Worm (Caenorhabditis elegans) whole organism, midembryonic: ENCODE measurements around the gene C25E10.13.

Source experiments
- T22C8.4 ChIP-seq: fragments of 200-800 bp; sonication (Bioruptor generic); IDR thresholded peaks from 2 replicates; pipeline ENCODE4 v1.3.6; 2022; ENCODE audit warnings: missing genetic modification characterization, missing compliant biosample characterization
- cog-1 ChIP-seq: sonication (generic microtip); optimal IDR thresholded peaks from 2 replicates; lab custom pipeline; 2016; ENCODE audit warnings: missing genetic modification characterization, missing compliant biosample characterization
- flt-1 ChIP-seq: fragments of 200-800 bp; sonication (Bioruptor generic); IDR thresholded peaks from 2 replicates; pipeline ENCODE4 v1.3.6; 2022; ENCODE audit warnings: missing genetic modification characterization, missing compliant biosample characterization
- klf-2 ChIP-seq: fragments of 200-800 bp; sonication (Bioruptor generic); conservative IDR thresholded peaks from 2 replicates; pipeline ENCODE4 v1.3.6; 2022; ENCODE audit warnings: missing genetic modification reagents, missing genetic modification characterization, missing compliant biosample characterization
- med-1 ChIP-seq: sonication (generic microtip); optimal IDR thresholded peaks from 2 replicates; lab custom pipeline; 2017; ENCODE audit warnings: missing genetic modification characterization, mild to moderate bottlenecking, missing compliant biosample characterization, antibody characterized with exemption, missing genetic modification reagents; ENCODE audit not compliant: insufficient read depth
- ref-1 ChIP-seq: fragments of 200-800 bp; sonication (Bioruptor generic); conservative IDR thresholded peaks from 2 replicates; pipeline ENCODE4 v1.3.6; 2022; ENCODE audit warnings: missing genetic modification reagents, missing genetic modification characterization, missing compliant biosample characterization
- tab-1 ChIP-seq: fragments of 200-800 bp; sonication (Bioruptor generic); IDR thresholded peaks from 2 replicates; pipeline ENCODE4 v1.3.6; 2022; ENCODE audit warnings: missing genetic modification characterization, missing compliant biosample characterization
- ztf-23 ChIP-seq: fragments of 200-800 bp; sonication (Bioruptor generic); IDR thresholded peaks from 2 replicates; pipeline ENCODE4 v1.3.6; 2022; ENCODE audit warnings: missing genetic modification reagents, missing genetic modification characterization, missing compliant biosample characterization
- ztf-29 ChIP-seq: fragments of 200-800 bp; sonication (Bioruptor generic); IDR thresholded peaks from 2 replicates; pipeline ENCODE4 v1.3.6; 2022; ENCODE audit warnings: missing genetic modification reagents, missing genetic modification characterization, missing compliant biosample characterization

The C25E10.13 gene

DNA sequence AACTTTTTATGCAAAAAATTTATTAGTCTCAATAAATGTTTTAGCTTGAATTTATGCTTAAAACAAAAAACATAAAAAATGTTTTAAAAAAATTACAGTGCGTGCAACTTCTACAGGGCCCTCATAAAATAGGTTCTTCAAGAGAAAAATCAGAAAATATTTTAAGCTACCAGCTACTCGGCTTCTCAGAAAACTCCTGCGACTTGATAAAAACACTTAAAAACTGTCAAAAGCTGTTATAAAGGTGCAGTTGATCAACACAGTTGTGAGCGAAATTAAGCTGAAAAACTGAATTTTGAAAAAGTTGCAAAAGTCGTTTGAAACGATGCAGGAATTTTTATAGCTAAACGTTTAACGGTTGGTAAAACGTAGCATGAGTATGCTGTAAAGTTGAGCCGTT, 29.2 kb downstream of the C25E10.13 start:
- no peak for TF ChIP-seq tab-1 (GFP tag; lab: Robert Waterston, UW)
- TF ChIP-seq med-1 = no peak
- TF ChIP-seq flt-1 (GFP tag; lab: Robert Waterston, UW) = peak; percentile 42; the same call in 1 of the 2 replicates
- no peak for TF ChIP-seq cog-1
- TF ChIP-seq ztf-23 (GFP tag; lab: Robert Waterston, UW) = 0 out of 2 replicates have a peak, but pooled peaks have one; percentile 7
- no peak for TF ChIP-seq T22C8.4 (GFP tag; lab: Robert Waterston, UW)
- TF ChIP-seq klf-2 = no peak
- TF ChIP-seq ref-1 (GFP tag; lab: Robert Waterston, UW) = no peak
- no peak for TF ChIP-seq ztf-29 (GFP tag; lab: Robert Waterston, UW)

- 0 out of 2 replicates have a peak, but pooled peaks have one; percentile 8 for TF ChIP-seq tab-1 (GFP tag; lab: Robert Waterston, UW)
These were observed 31.6 kb downstream of the C25E10.13 start for ce11 chrV:9090824-9091798.

DNA sequence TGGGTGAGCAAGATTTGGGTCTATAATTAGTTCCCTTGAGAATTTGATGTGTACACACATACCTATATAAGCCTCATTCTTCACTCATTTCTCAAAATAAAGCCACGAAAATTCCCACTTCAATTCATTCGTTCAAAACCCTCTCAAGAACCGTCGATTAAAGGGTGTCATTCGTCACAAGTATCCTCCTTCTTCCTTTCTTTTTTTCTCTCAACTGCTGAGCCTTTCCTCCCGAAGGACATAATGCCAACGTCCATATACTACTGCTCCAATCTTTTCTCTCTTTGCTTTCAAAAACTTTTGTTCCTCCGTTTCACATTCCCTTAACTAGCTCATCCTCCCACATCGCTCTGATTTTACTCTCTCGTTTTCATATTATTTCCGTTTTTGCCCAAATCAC, 32.7 kb downstream of the C25E10.13 start, which contains the start of gene T27E4.1:
Gene T27E4.1 (plus strand): TSS at position 137 of the 400 bp plus-strand sequence.
- no peak for TF ChIP-seq ref-1 (GFP tag; lab: Robert Waterston, UW)
- no peak for TF ChIP-seq ztf-23 (GFP tag; lab: Robert Waterston, UW)
- no peak for TF ChIP-seq tab-1 (GFP tag; lab: Robert Waterston, UW)
- no peak for TF ChIP-seq klf-2
- no peak for TF ChIP-seq ztf-29 (GFP tag; lab: Robert Waterston, UW)
- no peak for TF ChIP-seq flt-1 (GFP tag; lab: Robert Waterston, UW)
- no peak for TF ChIP-seq T22C8.4 (GFP tag; lab: Robert Waterston, UW)
- no peak for TF ChIP-seq cog-1
- TF ChIP-seq med-1 = no peak

DNA sequence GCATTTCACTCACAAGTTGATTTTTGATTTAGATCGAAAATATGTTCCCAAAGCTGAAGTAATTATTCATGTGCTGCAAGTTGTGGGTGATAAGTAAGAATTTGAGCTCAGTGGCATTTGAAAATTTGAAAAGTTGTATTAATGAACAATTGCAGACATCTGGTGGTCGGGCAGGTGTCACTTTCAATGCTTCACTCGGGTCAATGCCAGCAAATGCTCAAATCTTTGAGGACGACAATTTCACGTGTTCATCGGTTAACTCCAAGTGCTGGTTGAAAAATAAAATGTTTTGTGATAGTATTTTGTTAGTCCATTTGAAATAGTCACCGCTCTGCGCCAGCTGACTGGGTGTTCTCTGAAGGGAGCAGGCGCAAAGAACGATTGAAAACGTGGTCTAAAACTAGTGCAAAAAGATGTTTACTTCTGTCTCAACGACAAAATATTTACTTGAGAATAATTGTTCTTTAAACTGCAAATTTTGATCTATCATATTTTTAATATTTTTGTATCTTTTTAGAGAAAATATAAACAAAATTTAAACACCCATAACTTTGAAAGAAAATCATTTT, 34.6 kb downstream of the C25E10.13 start:
- TF ChIP-seq ztf-29 (GFP tag; lab: Robert Waterston, UW) = no peak
- TF ChIP-seq ztf-23 (GFP tag; lab: Robert Waterston, UW) = no peak
- no peak for TF ChIP-seq flt-1 (GFP tag; lab: Robert Waterston, UW)

ce11 chrV:9094976-9095375, 35.5 kb downstream of the C25E10.13 start:
- TF ChIP-seq flt-1 (GFP tag; lab: Robert Waterston, UW) = no peak

DNA sequence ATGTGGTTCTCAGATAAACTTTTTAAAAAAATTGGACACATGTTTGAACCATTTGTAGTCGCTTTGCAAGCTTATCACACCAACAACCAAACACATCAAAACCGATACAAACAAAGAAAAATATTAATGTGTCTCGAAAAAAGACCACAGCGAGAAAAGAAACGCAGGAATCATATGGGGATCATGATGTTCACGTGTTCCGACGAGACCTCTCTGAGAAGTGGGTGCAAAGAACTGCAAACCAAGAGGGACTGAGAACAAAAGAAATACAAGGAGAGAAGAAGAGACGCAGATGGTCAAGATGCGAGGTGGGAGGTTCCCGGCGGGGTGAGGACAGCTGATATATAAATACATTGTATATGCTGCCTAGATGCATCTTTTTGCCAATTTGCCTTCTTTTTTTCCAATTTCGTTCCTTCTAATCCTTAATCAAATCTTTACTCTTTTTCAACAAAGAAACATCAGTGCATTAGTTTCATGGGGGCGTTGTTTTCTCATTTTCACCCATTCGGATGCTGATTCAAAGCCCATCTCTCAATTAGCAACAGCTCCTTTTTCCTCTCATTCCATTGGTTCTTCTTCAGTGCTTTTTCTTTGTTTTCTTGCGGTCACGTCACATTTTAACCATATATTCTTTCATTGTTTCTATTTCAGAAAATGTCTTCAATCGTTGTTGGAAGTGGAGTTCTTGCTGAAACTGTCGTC, 36.2 kb downstream of the C25E10.13 start, which contains the start of gene F21C10.10:
Gene F21C10.10 (plus strand): TSS at position 655 of the 705 bp plus-strand sequence.
- TF ChIP-seq ref-1 (GFP tag; lab: Robert Waterston, UW) = no peak
- no peak for TF ChIP-seq T22C8.4 (GFP tag; lab: Robert Waterston, UW)
- TF ChIP-seq ztf-23 (GFP tag; lab: Robert Waterston, UW) = no peak
- TF ChIP-seq ztf-29 (GFP tag; lab: Robert Waterston, UW) = no peak
- TF ChIP-seq flt-1 (GFP tag; lab: Robert Waterston, UW) = 0 out of 2 replicates have a peak, but pooled peaks have one; percentile 8
- TF ChIP-seq tab-1 (GFP tag; lab: Robert Waterston, UW) = no peak
- TF ChIP-seq cog-1 = peak; percentile 68
- no peak for TF ChIP-seq med-1

- no peak for TF ChIP-seq cog-1
These were observed 37.2 kb downstream of the C25E10.13 start for ce11 chrV:9096674-9097073.

- no peak for TF ChIP-seq ztf-23 (GFP tag; lab: Robert Waterston, UW)
- TF ChIP-seq tab-1 (GFP tag; lab: Robert Waterston, UW) = no peak
- no peak for TF ChIP-seq med-1
- TF ChIP-seq ref-1 (GFP tag; lab: Robert Waterston, UW) = no peak
These were observed 37.7 kb downstream of the C25E10.13 start for ce11 chrV:9097213-9097612.

- TF ChIP-seq ztf-23 (GFP tag; lab: Robert Waterston, UW) (no peak), med-1 (no peak), ref-1 (GFP tag; lab: Robert Waterston, UW) (no peak), flt-1 (GFP tag; lab: Robert Waterston, UW) (no peak)
These were observed 38.9 kb downstream of the C25E10.13 start, which contains the start of gene F21C10.9 for ce11 chrV:9098280-9098973. TSS of gene F21C10.9 (minus strand) at chrV:9098696.

DNA sequence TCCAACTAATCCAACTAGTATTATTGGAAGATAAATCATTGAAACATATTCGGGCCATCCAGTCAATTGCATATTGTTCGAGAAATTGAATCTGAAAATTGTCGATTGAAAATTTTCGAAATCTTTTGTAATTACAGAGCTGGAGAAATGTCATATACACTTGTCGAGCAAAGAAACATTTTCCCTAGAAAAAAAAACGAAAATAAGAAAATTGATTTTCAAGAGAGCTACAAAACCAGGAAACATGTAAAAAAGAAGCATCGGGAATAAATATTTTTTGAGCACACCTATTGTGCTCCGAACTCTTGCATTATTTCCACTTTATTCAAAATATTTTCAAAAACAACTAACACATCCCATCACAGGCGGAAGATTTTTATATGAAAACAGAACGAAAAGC, 41.5 kb downstream of the C25E10.13 start, which contains the start of gene frpr-6:
Gene frpr-6 (minus strand): TSS at position 101 of the 400 bp plus-strand sequence.
- TF ChIP-seq T22C8.4 (GFP tag; lab: Robert Waterston, UW) (no peak), tab-1 (GFP tag; lab: Robert Waterston, UW) (no peak), ref-1 (GFP tag; lab: Robert Waterston, UW) (no peak), klf-2 (no peak), ztf-29 (GFP tag; lab: Robert Waterston, UW) (no peak), med-1 (no peak), cog-1 (no peak), ztf-23 (GFP tag; lab: Robert Waterston, UW) (no peak), flt-1 (GFP tag; lab: Robert Waterston, UW) (no peak)
